Worm (Caenorhabditis elegans) whole organism, L4 larva: ENCODE results near the gene mcat-1.

Experiments used
- R02D3.7 ChIP-seq: fragments of 150-350 bp; sonication (generic microtip); optimal IDR thresholded peaks from 3 replicates; lab custom pipeline; 2014; ENCODE audit warnings: missing biosample characterization, missing genetic modification characterization
- ZK546.5 ChIP-seq, 2 experiments: sonication (generic microtip); optimal IDR thresholded peaks; 2 replicates each; lab custom pipeline; 2017; ENCODE audit warnings: missing biosample characterization in 2 of 2, missing genetic modification characterization in 2 of 2
- aha-1 ChIP-seq: fragments of 150-350 bp; peaks from one replicate; lab custom pipeline; 2014; ENCODE audit warnings: missing biosample characterization, missing genetic modification characterization
- aly-2 ChIP-seq: sonication (generic microtip); optimal IDR thresholded peaks from 2 replicates; lab custom pipeline; 2018; ENCODE audit warnings: missing biosample characterization, missing genetic modification characterization
- arid-1 ChIP-seq: fragments of 200-800 bp; sonication (Bioruptor generic); conservative IDR thresholded peaks from 2 replicates; pipeline ENCODE4 v1.3.6; 2022; ENCODE audit warnings: missing genetic modification reagents, missing genetic modification characterization, missing compliant biosample characterization
- ceh-44 ChIP-seq: fragments of 200-800 bp; sonication (Bioruptor generic); IDR thresholded peaks from 2 replicates; pipeline ENCODE4 v1.3.6; 2022; ENCODE audit warnings: missing genetic modification reagents, missing genetic modification characterization, missing compliant biosample characterization
- ceh-82 ChIP-seq: sonication (generic microtip); optimal IDR thresholded peaks from 2 replicates; lab custom pipeline; 2017; ENCODE audit warnings: missing biosample characterization, missing genetic modification characterization
- ces-1 ChIP-seq: fragments of 150-350 bp; sonication (generic microtip); optimal IDR thresholded peaks from 4 replicates; lab custom pipeline; 2014; ENCODE audit warnings: missing biosample characterization, missing genetic modification reagents, missing genetic modification characterization
- ctbp-1 ChIP-seq: fragments of 200-800 bp; sonication (Bioruptor generic); IDR thresholded peaks from 2 replicates; pipeline ENCODE4 v1.3.6; 2022; ENCODE audit warnings: missing genetic modification reagents, missing genetic modification characterization, missing compliant biosample characterization
- daf-16 ChIP-seq, 3 experiments: sonication (generic microtip); optimal IDR thresholded peaks; 2 replicates each; lab custom pipeline; 2016 to 2017; ENCODE audit warnings: missing genetic modification characterization in 3 of 3, missing genetic modification reagents in 3 of 3, mild to moderate bottlenecking in 2 of 3, missing compliant biosample characterization in 2 of 3, missing biosample characterization in 1 of 3, moderate library complexity in 1 of 3
- dmd-6 ChIP-seq: fragments of 200-800 bp; sonication (Bioruptor generic); IDR thresholded peaks from 2 replicates; pipeline ENCODE4 v1.3.6; 2022; ENCODE audit warnings: missing genetic modification reagents, missing genetic modification characterization, missing compliant biosample characterization
- dmd-8 ChIP-seq: fragments of 200-800 bp; sonication (Bioruptor generic); IDR thresholded peaks from 2 replicates; pipeline ENCODE4 v1.3.6; 2022; ENCODE audit warnings: missing genetic modification characterization, missing compliant biosample characterization
- dmd-9 ChIP-seq: fragments of 200-800 bp; sonication (Bioruptor generic); IDR thresholded peaks from 2 replicates; pipeline ENCODE4 v1.3.6; 2022; ENCODE audit warnings: missing genetic modification reagents, missing genetic modification characterization, missing compliant biosample characterization
- dpl-1 ChIP-seq: fragments of 150-350 bp; optimal IDR thresholded peaks from 2 replicates; lab custom pipeline; 2014; ENCODE audit warnings: missing biosample characterization, missing genetic modification reagents, missing genetic modification characterization
- dve-1 ChIP-seq: sonication (generic microtip); optimal IDR thresholded peaks from 2 replicates; lab custom pipeline; 2017; ENCODE audit warnings: antibody characterized with exemption, mild to moderate bottlenecking, missing genetic modification characterization, missing compliant biosample characterization; ENCODE audit not compliant: insufficient read depth
- hlh-11 ChIP-seq: fragments of 200-800 bp; sonication (Bioruptor generic); optimal IDR thresholded peaks from 2 replicates; lab custom pipeline; 2018; ENCODE audit warnings: mild to moderate bottlenecking, missing genetic modification characterization, missing compliant biosample characterization
- hlh-30 ChIP-seq: sonication (generic microtip); optimal IDR thresholded peaks from 2 replicates; lab custom pipeline; 2017; ENCODE audit warnings: antibody characterized with exemption, mild to moderate bottlenecking, missing genetic modification characterization, missing compliant biosample characterization; ENCODE audit not compliant: insufficient read depth
- lsy-2 ChIP-seq, 2 experiments: fragments of 150-350 bp in 1 of 2; sonication (generic microtip) in 1 of 2; optimal IDR thresholded peaks; 2 replicates each; lab custom pipeline; 2014 to 2017; ENCODE audit warnings: missing biosample characterization in 2 of 2, missing genetic modification characterization in 2 of 2
- mdl-1 ChIP-seq, 2 experiments: fragments of 150-350 bp in 1 of 2; sonication (generic microtip) in 1 of 2; optimal IDR thresholded peaks; 2 replicates each; lab custom pipeline; 2014 to 2017; ENCODE audit warnings: missing biosample characterization in 2 of 2, missing genetic modification characterization in 2 of 2
- mep-1 ChIP-seq: fragments of 150-350 bp; sonication (generic microtip); optimal IDR thresholded peaks from 3 replicates; lab custom pipeline; 2014; ENCODE audit warnings: missing biosample characterization, missing genetic modification characterization
- mes-2 ChIP-seq: sonication (generic microtip); optimal IDR thresholded peaks from 2 replicates; lab custom pipeline; 2016; ENCODE audit warnings: missing genotype, mild to moderate bottlenecking, missing genetic modification characterization, missing compliant biosample characterization; ENCODE audit not compliant: poor library complexity, severe bottlenecking
- nhr-28 ChIP-seq: fragments of 150-350 bp; optimal IDR thresholded peaks from 2 replicates; lab custom pipeline; 2014; ENCODE audit warnings: missing biosample characterization, missing genetic modification characterization
- nhr-41 ChIP-seq: fragments of 200-800 bp; sonication (Bioruptor generic); IDR thresholded peaks from 2 replicates; pipeline ENCODE4 v1.3.6; 2022; ENCODE audit warnings: missing genetic modification reagents, missing genetic modification characterization, missing compliant biosample characterization
- nhr-42 ChIP-seq: fragments of 200-800 bp; sonication (Bioruptor generic); IDR thresholded peaks from 2 replicates; pipeline ENCODE4 v1.3.6; 2022; ENCODE audit warnings: missing genetic modification characterization, missing compliant biosample characterization
- pqm-1 ChIP-seq: sonication (generic microtip); optimal IDR thresholded peaks from 2 replicates; lab custom pipeline; 2017; ENCODE audit warnings: missing biosample characterization, missing genetic modification characterization
- spr-3 ChIP-seq: fragments of 200-800 bp; sonication (Bioruptor generic); optimal IDR thresholded peaks from 2 replicates; lab custom pipeline; 2018; ENCODE audit warnings: mild to moderate bottlenecking, missing genetic modification characterization, missing compliant biosample characterization
- unc-62 ChIP-seq, 3 experiments: fragments of 150-350 bp in 1 of 3; sonication (generic microtip); optimal IDR thresholded peaks in 2 of 3; peaks in 1 of 3; 1 replicate in 1 of 3; 2 replicates in 2 of 3; lab custom pipeline; 2014 to 2017; ENCODE audit warnings: missing biosample characterization in 3 of 3, missing genetic modification characterization in 3 of 3, missing genetic modification reagents in 3 of 3, missing genotype in 1 of 3
- ztf-7 ChIP-seq: fragments of 150-350 bp; optimal IDR thresholded peaks from 2 replicates; lab custom pipeline; 2014; ENCODE audit warnings: missing biosample characterization, missing genetic modification characterization

mcat-1 gene

DNA sequence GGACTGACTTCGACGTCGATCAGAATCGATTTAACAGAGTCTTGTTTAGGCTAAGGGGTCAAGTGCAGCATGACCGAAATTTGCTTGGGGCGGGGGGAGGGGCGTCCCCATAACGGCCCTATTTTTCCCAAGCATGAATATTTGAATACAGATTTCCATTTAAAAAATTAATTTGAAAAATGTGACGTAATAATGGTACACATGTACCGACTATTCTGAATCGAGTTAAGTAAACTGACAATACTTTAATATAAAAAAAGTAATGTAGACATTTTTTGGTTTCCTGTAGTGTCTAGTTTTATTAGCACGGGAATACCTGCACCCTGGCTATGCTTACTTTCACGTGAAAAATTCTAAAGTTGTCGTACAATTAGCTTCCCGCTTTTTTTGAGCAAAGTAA lies 4.5 kb downstream of the mcat-1 start:
- TF ChIP-seq nhr-42, result no peak
- no peak for TF ChIP-seq daf-16 (GFP tag; optimal IDR thresholded peaks at IDR 0.05; lab: Kevin White, UChicago)
- no peak for TF ChIP-seq daf-16 (tag; optimal IDR thresholded peaks at IDR 0.05; lab: Kevin White, UChicago)
- no peak for TF ChIP-seq ceh-82 (tag; lab: Kevin White, UChicago)
- no peak for TF ChIP-seq mes-2 (tag; lab: Kevin White, UChicago)
- TF ChIP-seq aly-2, result no peak
- TF ChIP-seq ZK546.5 (tag; optimal IDR thresholded peaks at IDR 0.05; lab: Kevin White, UChicago), result no peak
- no peak for TF ChIP-seq nhr-28 (tag; lab: Kevin White, UChicago)
- TF ChIP-seq lsy-2 (tag; optimal IDR thresholded peaks at IDR 0.05; lab: Kevin White, UChicago), result no peak

DNA sequence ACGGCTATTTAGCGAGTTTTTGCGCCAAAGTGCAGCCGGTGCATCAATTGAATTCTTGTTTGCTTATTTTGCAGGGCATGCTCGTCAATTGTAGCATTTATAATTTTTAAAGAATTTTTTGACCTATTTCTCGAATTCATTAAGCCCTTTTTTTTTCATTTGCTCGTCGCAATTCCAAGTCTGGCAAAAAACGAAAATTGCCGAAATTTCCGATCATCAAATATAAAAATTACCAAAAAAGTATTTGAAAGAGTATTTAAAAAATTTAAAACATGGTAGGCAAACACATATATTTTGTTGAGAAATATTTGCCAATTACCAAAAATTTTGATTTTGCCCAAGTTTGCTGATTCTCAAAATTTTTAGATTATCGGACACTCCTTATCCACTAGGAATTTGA lies 7.2 kb downstream of the mcat-1 start, which contains the start of gene C50D2.6:
Gene C50D2.6 (plus strand): TSS at position 301 of the 400 bp plus-strand sequence.
- peak in 1 of 2 experiments; percentile 13 for TF ChIP-seq unc-62 (GFP tag; optimal IDR thresholded peaks at IDR 0.05 in 1 of 2; lab: Kevin White, UChicago)
- TF ChIP-seq unc-62 (tag; optimal IDR thresholded peaks at IDR 0.05; lab: Kevin White, UChicago), result no peak
- TF ChIP-seq R02D3.7 (tag; lab: Kevin White, UChicago), result no peak

DNA sequence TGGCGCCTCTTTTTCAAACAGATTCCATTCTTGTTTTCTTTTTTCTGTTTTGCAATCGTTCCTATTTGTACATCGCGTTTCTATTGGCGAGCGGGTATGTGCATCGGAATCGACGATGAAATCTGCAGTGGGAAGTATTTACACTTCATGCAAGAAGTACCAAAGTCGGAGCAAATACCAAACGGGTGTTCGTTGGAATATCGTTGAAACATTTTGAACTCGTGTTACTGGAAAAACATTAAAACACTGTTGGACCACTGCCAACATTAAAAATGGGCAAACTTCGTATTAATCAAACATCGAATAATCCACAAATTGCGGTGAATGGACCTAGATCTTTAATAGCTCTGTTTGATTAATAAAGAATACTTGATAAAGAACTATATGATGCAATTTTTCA lies 12.2 kb downstream of the mcat-1 start, which contains the start of gene C23H3.9:
Gene C23H3.9 (minus strand): TSS at position 101 of the 400 bp plus-strand sequence.
- no peak for TF ChIP-seq unc-62 (GFP tag; optimal IDR thresholded peaks at IDR 0.05 in 1 of 2; lab: Kevin White, UChicago)
- TF ChIP-seq unc-62 (tag; optimal IDR thresholded peaks at IDR 0.05; lab: Kevin White, UChicago), result no peak
- TF ChIP-seq pqm-1 (tag; lab: Kevin White, UChicago), result no peak
- TF ChIP-seq dmd-6, result no peak
- TF ChIP-seq dve-1 (tag; lab: Kevin White, UChicago), result no peak
- TF ChIP-seq ctbp-1 (GFP tag; lab: Robert Waterston, UW), result no peak
- no peak for TF ChIP-seq dmd-8 (GFP tag; lab: Robert Waterston, UW)
- no peak for TF ChIP-seq spr-3 (GFP tag; lab: Kevin White, UChicago)
- TF ChIP-seq arid-1 (GFP tag; lab: Robert Waterston, UW), result no peak
- TF ChIP-seq ceh-44 (GFP tag; lab: Robert Waterston, UW), result no peak
- no peak for TF ChIP-seq dmd-9

DNA sequence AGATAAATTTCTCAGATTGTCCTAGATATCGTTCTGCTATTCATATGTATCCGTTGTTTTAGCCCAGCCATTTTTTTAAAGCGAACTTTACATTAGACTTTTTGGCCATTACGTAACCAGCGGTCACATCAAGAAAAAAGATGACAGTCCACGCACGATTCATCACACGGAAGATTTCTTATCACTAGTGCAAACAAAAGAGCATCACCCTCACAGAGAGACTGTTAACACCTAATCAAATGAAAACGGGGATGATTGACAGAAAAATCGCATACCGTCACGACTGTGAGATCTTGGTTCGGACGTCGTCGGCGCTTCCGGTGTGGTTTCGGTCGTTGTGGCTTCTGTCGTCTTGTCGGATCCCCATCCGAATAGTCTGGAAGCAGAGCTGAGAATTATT lies 14.7 kb downstream of the mcat-1 start:
- TF ChIP-seq dve-1 (tag; lab: Kevin White, UChicago) (peak; percentile 32), hlh-30 (peak; percentile 23), dmd-6 (peak; percentile 66), pqm-1 (tag; lab: Kevin White, UChicago) (peak; percentile 64), ZK546.5 (tag; optimal IDR thresholded peaks at IDR 0.05; lab: Kevin White, UChicago) (no peak)
- TF ChIP-seq, all 104 proteins: peak for 4

DNA sequence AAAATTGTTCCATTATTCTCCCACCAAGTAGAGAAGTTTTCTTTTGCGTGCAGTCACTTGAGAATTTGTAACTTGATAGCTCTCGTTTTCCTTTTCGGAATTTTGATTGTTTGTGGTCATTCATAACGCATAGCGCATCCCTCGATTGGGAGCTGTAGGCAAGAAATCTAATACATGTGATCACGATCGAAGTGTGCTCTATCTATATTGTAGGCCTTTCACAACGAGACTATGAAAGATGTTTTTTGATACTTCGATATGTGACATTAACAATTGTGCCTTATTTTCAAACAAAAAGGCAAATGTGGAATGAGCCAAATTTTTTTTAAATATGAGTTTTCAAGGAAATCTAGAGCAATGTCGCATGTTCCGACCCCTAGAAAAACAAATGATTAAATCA lies 15.5 kb downstream of the mcat-1 start:
- TF ChIP-seq dpl-1 (GFP tag; lab: Kevin White, UChicago) (no peak), mep-1 (no peak), ztf-7 (tag; lab: Kevin White, UChicago) (no peak), unc-62 (GFP tag; optimal IDR thresholded peaks at IDR 0.05 in 1 of 2; lab: Kevin White, UChicago) (peak in 1 of 2 experiments; percentile 95), unc-62 (tag; optimal IDR thresholded peaks at IDR 0.05; lab: Kevin White, UChicago) (no peak), dmd-9 (no peak), mdl-1 (tag; optimal IDR thresholded peaks at IDR 0.05; lab: Kevin White, UChicago) (no peak), hlh-30 (no peak)

DNA sequence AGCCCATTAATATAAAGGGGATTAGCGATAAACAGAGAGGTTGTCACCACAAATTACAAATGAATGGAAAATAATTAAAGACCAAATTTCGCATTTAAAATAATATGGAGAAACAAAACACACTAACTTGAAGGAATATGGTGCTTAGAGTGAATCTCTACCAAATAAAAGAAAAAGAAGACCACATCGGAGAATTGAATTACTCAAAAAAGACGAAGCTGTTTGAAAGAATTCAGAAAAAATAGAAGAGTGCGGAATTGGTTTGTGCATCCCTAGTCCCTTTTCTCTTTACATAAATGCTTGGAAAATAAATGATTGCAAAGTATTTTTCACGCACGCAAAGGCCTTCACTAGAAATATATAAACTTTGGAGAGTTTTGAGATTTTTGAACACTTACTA lies 17.4 kb downstream of the mcat-1 start:
- TF ChIP-seq aha-1 (tag; lab: Kevin White, UChicago) (peak; percentile 86), ces-1 (GFP tag; lab: Kevin White, UChicago) (peak; percentile 26), hlh-11 (tag; lab: Kevin White, UChicago) (no peak), nhr-41 (GFP tag; lab: Robert Waterston, UW) (no peak)
